Fruit fly (Drosophila melanogaster): ENCODE measurements around the gene Pgam5.

Pgam5 gene

DNA sequence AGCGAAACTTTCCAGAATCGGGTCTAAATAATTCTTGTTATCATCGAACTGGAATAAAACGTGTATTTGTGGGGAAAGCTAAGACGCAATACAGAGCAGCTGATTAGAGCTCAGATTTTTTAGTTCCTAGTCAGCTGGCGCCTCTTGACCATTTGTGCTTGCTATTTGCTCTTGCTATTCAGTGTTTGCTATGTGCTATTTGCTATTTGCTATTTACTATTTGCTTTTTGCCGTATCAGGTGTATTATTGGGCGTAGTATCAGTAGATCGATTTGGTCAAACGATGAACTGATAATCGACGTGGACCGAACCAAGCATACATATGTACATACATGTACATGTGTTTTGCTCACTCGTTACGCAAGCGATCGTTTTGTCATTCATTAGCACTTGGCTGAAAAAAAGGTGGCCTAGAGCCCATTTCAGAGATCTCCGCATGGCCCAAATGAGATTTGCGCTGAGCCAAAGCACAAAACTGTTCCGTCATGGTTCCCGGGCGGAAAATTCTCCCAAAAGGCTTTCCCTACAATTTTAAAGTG lies 27.9 kb downstream of the Pgam5 start (continued):
- TF ChIP-seq CG11398 (GFP tag; optimal IDR thresholded peaks at IDR 0.05): peak; percentile 60
- TF ChIP-seq tna (GFP tag; IDR thresholded peaks at IDR 0.05; ENCODE audit: partially characterized antibody): no peak
- peak; percentile 54 for TF ChIP-seq CrebB (tag; optimal IDR thresholded peaks at IDR 0.05)
- TF ChIP-seq chn (GFP tag; optimal IDR thresholded peaks at IDR 0.05): no peak
- TF ChIP-seq otp (GFP tag; IDR thresholded peaks at IDR 0.05): peak; percentile 33; the same call in 1 of the 3 replicates
- peak; percentile 38; the same call in 1 of the 2 replicates for TF ChIP-seq E2f2 (GFP tag; IDR thresholded peaks at IDR 0.05)
- TF ChIP-seq YL-1 (GFP tag; optimal IDR thresholded peaks at IDR 0.05): no peak
- TF ChIP-seq NC2α (GFP tag; optimal IDR thresholded peaks at IDR 0.05): no peak
- no peak for TF ChIP-seq Dad (GFP tag; optimal IDR thresholded peaks at IDR 0.05)
- TF ChIP-seq Dref (GFP tag; IDR thresholded peaks at IDR 0.05): no peak
- TF ChIP-seq pzg (GFP tag; optimal IDR thresholded peaks at IDR 0.05): no peak
- no peak for TF ChIP-seq CG17361 (GFP tag; IDR thresholded peaks at IDR 0.05)
- peak; percentile 23 for TF ChIP-seq CG17385 (GFP tag; optimal IDR thresholded peaks at IDR 0.05)
- TF ChIP-seq Hmr (GFP tag; optimal IDR thresholded peaks at IDR 0.05): peak; percentile 81
- peak; percentile 50 for TF ChIP-seq BtbVII (GFP tag; optimal IDR thresholded peaks at IDR 0.05)
- TF ChIP-seq CG1792 (GFP tag; optimal IDR thresholded peaks at IDR 0.05): peak; percentile 87
- peak; percentile 33; the same call in 1 of the 2 replicates for TF ChIP-seq Ada2b (GFP tag; IDR thresholded peaks at IDR 0.05)
- peak; percentile 54 for TF ChIP-seq tx (GFP tag; optimal IDR thresholded peaks at IDR 0.05)
- peak; percentile 3 for TF ChIP-seq Fer2 (tag; optimal IDR thresholded peaks at IDR 0.05)
- no peak for TF ChIP-seq croc (GFP tag; conservative IDR thresholded peaks at IDR 0.05)
- no peak for TF ChIP-seq E2f1 (GFP tag; IDR thresholded peaks at IDR 0.05)
- no peak for TF ChIP-seq Dip2 (GFP tag; IDR thresholded peaks at IDR 0.05)
- TF ChIP-seq Ravus (GFP tag; IDR thresholded peaks at IDR 0.05): no peak
- peak; percentile 93 for TF ChIP-seq Med (GFP tag)
- no peak for TF ChIP-seq yki (optimal IDR thresholded peaks at IDR 0.05)
- no peak for TF ChIP-seq Ets65A (GFP tag)
- peak; percentile 49; the same call in 1 of the 2 replicates for TF ChIP-seq gsb (GFP tag; IDR thresholded peaks at IDR 0.05)
- TF ChIP-seq D19B (GFP tag; optimal IDR thresholded peaks at IDR 0.05): no peak
- TF ChIP-seq tin (GFP tag; optimal IDR thresholded peaks at IDR 0.05): no peak
- TF ChIP-seq Drgx (GFP tag; IDR thresholded peaks at IDR 0.05): 0 out of 2 replicates have a peak, but pooled peaks have one; percentile 7
- TF ChIP-seq Elba2 (GFP tag; optimal IDR thresholded peaks at IDR 0.05): no peak
- TF ChIP-seq CG11456 (GFP tag; IDR thresholded peaks at IDR 0.05): peak; percentile 59; the same call in 1 of the 3 replicates
- peak; percentile 25 for TF ChIP-seq vfl (GFP tag; optimal IDR thresholded peaks at IDR 0.05)
- no peak for TF ChIP-seq fru (optimal IDR thresholded peaks at IDR 0.05)
- TF ChIP-seq tio (GFP tag; optimal IDR thresholded peaks at IDR 0.05): peak; percentile 60
- TF ChIP-seq salm (tag; optimal IDR thresholded peaks at IDR 0.05): no peak
- TF ChIP-seq Opbp (GFP tag; IDR thresholded peaks at IDR 0.05; ENCODE audit: partially characterized antibody): no peak
- TF ChIP-seq cas (GFP tag; IDR thresholded peaks at IDR 0.05): no peak
- no peak for TF ChIP-seq CG6654 (GFP tag; optimal IDR thresholded peaks at IDR 0.05)
- TF ChIP-seq CG3163 (GFP tag; optimal IDR thresholded peaks at IDR 0.05): peak; percentile 49
- no peak for TF ChIP-seq CG34422 (GFP tag; IDR thresholded peaks at IDR 0.05)
- TF ChIP-seq CG16779 (GFP tag; IDR thresholded peaks at IDR 0.05): 0 out of 2 replicates have a peak, but pooled peaks have one; percentile 37
- TF ChIP-seq CG13775 (GFP tag; optimal IDR thresholded peaks at IDR 0.05): peak; percentile 6
- peak; percentile 25 for TF ChIP-seq CG18011 (GFP tag; optimal IDR thresholded peaks at IDR 0.05)
- TF ChIP-seq NfI (GFP tag; optimal IDR thresholded peaks at IDR 0.05): peak; percentile 17
- no peak for TF ChIP-seq CG4328 (GFP tag; optimal IDR thresholded peaks at IDR 0.05)
- no peak for TF ChIP-seq Hr39 (optimal IDR thresholded peaks at IDR 0.05)
- peak; percentile 51 for TF ChIP-seq grn (GFP tag; optimal IDR thresholded peaks at IDR 0.05)
- TF ChIP-seq Rx (GFP tag; IDR thresholded peaks at IDR 0.05): no peak
- TF ChIP-seq nom (GFP tag; optimal IDR thresholded peaks at IDR 0.05): no peak
- TF ChIP-seq tap (tag; optimal IDR thresholded peaks at IDR 0.05): no peak
- TF ChIP-seq Usf (GFP tag; optimal IDR thresholded peaks at IDR 0.05): no peak
- no peak for TF ChIP-seq Xbp1 (GFP tag; optimal IDR thresholded peaks at IDR 0.05)

Data from whole organism, embryonic.